Worm (Caenorhabditis elegans) whole organism, late embryonic: ENCODE results near the gene fipp-1.

Experiments used
- ahr-1 ChIP-seq: sonication (generic microtip); optimal IDR thresholded peaks from 2 replicates; lab custom pipeline; 2016; ENCODE audit warnings: missing genetic modification characterization, missing compliant biosample characterization
- ceh-9 ChIP-seq: sonication (generic microtip); optimal IDR thresholded peaks from 2 replicates; lab custom pipeline; 2016; ENCODE audit warnings: mild to moderate bottlenecking, missing genetic modification characterization, inconsistent platforms, missing compliant biosample characterization
- dve-1 ChIP-seq: sonication (generic microtip); optimal IDR thresholded peaks from 2 replicates; lab custom pipeline; 2017; ENCODE audit warnings: antibody characterized with exemption, mild to moderate bottlenecking, missing genetic modification characterization, missing compliant biosample characterization
- madf-2 ChIP-seq: sonication (generic microtip); optimal IDR thresholded peaks from 2 replicates; lab custom pipeline; 2017; ENCODE audit warnings: missing genetic modification characterization, missing compliant biosample characterization
- nhr-11 ChIP-seq: fragments of 150-350 bp; optimal IDR thresholded peaks from 2 replicates; lab custom pipeline; 2014; ENCODE audit warnings: missing biosample characterization, missing genetic modification characterization
- sdc-2 ChIP-seq: sonication (generic microtip); optimal IDR thresholded peaks from 2 replicates; lab custom pipeline; 2016; ENCODE audit warnings: missing genotype, missing genetic modification characterization, missing compliant biosample characterization
- sox-4 ChIP-seq: sonication (generic microtip); optimal IDR thresholded peaks from 2 replicates; lab custom pipeline; 2017; ENCODE audit warnings: mild to moderate bottlenecking, missing genetic modification characterization, inconsistent platforms, missing compliant biosample characterization
- syd-9 ChIP-seq: sonication (generic microtip); optimal IDR thresholded peaks from 2 replicates; lab custom pipeline; 2016; ENCODE audit warnings: mild to moderate bottlenecking, missing genetic modification characterization, moderate library complexity, missing compliant biosample characterization

DNA sequence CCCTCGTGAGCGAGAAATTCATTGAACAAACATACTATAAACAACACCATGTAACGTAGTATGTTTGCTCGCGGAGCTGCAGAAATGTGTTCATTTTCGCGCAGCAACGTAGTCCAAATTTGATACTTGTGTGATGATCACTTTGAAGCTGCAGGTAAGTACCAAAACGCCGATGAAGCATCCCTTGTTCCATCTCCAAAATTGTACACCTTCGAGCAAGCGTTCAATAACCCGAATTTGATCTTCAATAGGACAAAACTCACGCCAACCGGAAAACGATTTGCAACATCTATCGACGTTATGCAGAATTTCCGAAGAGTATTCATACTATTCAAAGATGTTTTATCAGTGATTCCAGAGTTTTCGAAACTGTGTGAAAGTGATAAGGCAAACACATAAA lies 39.0 kb downstream of the fipp-1 start, which contains the start of gene Y47D7A.3:
- TF ChIP-seq ahr-1 (no peak), nhr-11 (no peak), sox-4 (no peak), ceh-9 (tag; lab: Kevin White, UChicago) (no peak), dve-1 (tag; lab: Kevin White, UChicago) (no peak), syd-9 (tag; lab: Kevin White, UChicago) (no peak), sdc-2 (no peak), madf-2 (tag; lab: Kevin White, UChicago) (no peak)
